Fruit fly (Drosophila melanogaster): ENCODE data around the gene Dh31.

DNA sequence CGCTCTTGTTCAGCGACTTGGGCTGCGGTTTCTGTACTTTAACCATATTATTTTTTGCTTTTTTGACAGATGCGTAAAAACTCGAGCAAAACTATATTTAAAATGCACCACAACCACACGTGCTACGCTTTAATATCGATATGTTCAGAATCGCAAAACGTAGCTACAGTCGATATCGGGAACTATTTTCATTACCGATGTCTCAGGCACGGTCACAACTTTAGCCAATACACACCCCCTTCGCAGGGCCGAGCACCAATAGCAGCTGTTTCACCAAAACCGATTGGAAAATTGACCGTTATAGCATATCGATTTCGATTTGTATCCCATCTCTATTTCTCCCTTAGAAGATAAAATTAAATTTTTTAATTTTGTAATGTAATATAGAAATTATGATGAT, 5.1 kb upstream of the Dh31 start, which contains the start of gene CG13096:
- no peak for TF ChIP-seq gl (tag; optimal IDR thresholded peaks at IDR 0.05)
- no peak for TF ChIP-seq CG8159 (tag; optimal IDR thresholded peaks at IDR 0.05)
- no peak for TF ChIP-seq CG32121 (GFP tag; IDR thresholded peaks at IDR 0.05)
- TF ChIP-seq EcR (GFP tag; optimal IDR thresholded peaks at IDR 0.05): no peak
- TF ChIP-seq CG34367 (tag; optimal IDR thresholded peaks at IDR 0.05): no peak

All from whole organism, pupa.